Worm (Caenorhabditis elegans): ENCODE data around the gene mps-4.

ce11 chrIII:8227511-8227910 is 44.1 kb downstream of the mps-4 start, which contains the start of gene fbxl-1:
- no peak for TF ChIP-seq mes-4 (tag; optimal IDR thresholded peaks at IDR 0.05)
- no peak for TF ChIP-seq aptf-2 (GFP tag; conservative IDR thresholded peaks at IDR 0.05)
- no peak for TF ChIP-seq F39B2.1 (GFP tag; IDR thresholded peaks at IDR 0.05)
- TF ChIP-seq F57A8.1 (GFP tag; optimal IDR thresholded peaks at IDR 0.05) = no peak
